Worm (Caenorhabditis elegans): ENCODE data around the gene F36G9.7.

Gene F36G9.7

DNA sequence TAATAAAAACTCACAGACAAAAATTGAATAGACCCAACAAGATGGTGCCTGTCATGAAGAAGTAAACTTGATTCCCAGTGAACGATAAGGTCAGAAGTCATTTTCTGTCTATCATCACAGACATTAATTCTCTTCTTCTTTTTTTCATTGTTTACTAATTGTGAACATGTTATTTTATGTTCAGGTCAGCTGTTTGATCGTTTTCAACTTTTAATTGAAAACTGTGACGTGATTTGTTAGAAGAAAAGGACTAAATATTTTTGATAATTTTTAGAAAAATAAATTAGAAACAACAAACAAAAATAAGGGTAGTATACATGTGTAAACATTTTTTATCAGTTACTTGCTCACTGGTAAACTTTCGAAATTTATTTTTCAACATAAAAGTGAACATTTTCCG lies at the start of gene F36G9.7:
Gene F36G9.7, minus strand, starts transcription at position 101 of the 400 bp plus-strand sequence.
- TF ChIP-seq daf-12 (tag; optimal IDR thresholded peaks at IDR 0.05) (no peak), elt-3 (tag; optimal IDR thresholded peaks at IDR 0.05) (no peak), aly-2 (tag; optimal IDR thresholded peaks at IDR 0.05) (no peak), pqm-1 (tag; optimal IDR thresholded peaks at IDR 0.05) (no peak), nhr-76 (tag; optimal IDR thresholded peaks at IDR 0.05) (no peak), skn-1 (tag; optimal IDR thresholded peaks at IDR 0.05) (no peak), hmg-11 (tag; optimal IDR thresholded peaks at IDR 0.05) (no peak), zag-1 (tag; optimal IDR thresholded peaks at IDR 0.05) (no peak), nhr-23 (tag; optimal IDR thresholded peaks at IDR 0.05) (no peak), fos-1 (tag; optimal IDR thresholded peaks at IDR 0.05) (no peak), ceh-28 (tag; optimal IDR thresholded peaks at IDR 0.05) (no peak), mml-1 (tag; optimal IDR thresholded peaks at IDR 0.05) (no peak), jun-1 (tag; optimal IDR thresholded peaks at IDR 0.05) (no peak), nhr-77 (tag; optimal IDR thresholded peaks at IDR 0.05) (no peak), elt-2 (tag; optimal IDR thresholded peaks at IDR 0.05) (no peak), nhr-12 (tag; optimal IDR thresholded peaks at IDR 0.05) (no peak)

DNA sequence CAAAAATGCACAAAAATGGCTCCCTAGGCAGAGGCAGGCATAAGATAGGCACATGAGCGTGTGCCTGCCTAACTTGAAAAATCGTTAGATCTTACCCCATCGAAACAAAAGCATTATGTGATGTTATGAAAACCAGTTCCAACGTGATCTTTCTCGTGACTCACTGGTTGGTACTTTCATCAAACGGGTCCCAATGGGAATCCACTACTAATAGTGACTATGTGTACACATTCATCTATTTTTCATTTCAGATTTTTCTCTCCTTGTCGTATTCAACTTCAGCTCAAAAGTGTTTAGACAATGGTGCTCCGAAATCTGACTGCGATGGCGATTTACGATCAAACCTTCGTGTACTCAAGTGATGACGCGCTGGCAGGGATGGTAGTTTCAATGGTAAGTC lies 48.1 kb upstream of the F36G9.7 start, which contains the start of gene srx-43:
Gene srx-43, plus strand, starts transcription at position 301 of the 400 bp plus-strand sequence.
- TF ChIP-seq nhr-77 (tag; optimal IDR thresholded peaks at IDR 0.05) = no peak
- TF ChIP-seq elt-2 (tag; optimal IDR thresholded peaks at IDR 0.05) = no peak

DNA sequence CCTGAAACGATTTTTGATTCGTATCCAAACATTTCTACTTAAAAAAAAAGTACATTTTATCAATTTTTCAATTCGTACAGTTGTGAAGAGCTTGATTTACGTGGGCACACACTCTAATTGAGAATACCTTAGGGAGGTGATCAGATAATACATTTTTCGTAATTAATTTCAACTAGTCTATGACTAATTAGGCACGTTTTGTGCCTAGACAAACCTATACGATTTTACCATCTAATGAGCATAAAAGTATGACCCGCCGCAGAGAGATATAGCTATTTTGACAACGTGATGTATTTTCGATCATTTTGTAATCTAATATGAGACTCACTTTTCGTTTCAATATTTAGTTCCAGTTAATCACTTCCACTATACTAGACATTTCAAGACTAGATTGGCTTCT lies 47.4 kb upstream of the F36G9.7 start:
- TF ChIP-seq nhr-23 (tag; optimal IDR thresholded peaks at IDR 0.05) = no peak
- TF ChIP-seq ama-1 (optimal IDR thresholded peaks at IDR 0.05) = no peak
- no peak for TF ChIP-seq nhr-12 (tag; optimal IDR thresholded peaks at IDR 0.05)
- no peak for TF ChIP-seq ztf-11 (tag; optimal IDR thresholded peaks at IDR 0.05)
- no peak for TF ChIP-seq aly-2 (tag; optimal IDR thresholded peaks at IDR 0.05)
- no peak for TF ChIP-seq pqm-1 (tag; optimal IDR thresholded peaks at IDR 0.05)

DNA sequence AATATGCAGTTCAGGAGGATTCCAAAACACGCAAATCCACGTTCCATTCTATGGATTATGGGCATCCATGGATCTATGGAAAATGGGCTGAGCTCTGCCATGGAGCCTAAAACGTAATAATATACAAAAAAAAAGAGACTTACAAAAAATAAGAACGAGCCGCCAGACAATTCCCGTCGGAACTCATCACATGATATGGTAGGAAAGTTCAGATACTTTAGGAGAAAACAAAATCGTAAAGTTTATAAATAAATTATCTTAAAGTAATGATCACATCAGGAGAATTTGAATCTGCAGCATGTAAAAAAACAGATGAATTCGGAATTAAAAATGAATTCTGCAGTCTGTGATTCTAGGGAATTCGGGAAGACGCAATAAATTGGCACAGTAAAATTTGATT lies 46.1 kb upstream of the F36G9.7 start, which contains the start of gene str-232:
Gene str-232, minus strand, starts transcription at position 101 of the 400 bp plus-strand sequence.
- TF ChIP-seq ceh-16 (tag; optimal IDR thresholded peaks at IDR 0.05) (no peak), snpc-4 (tag; optimal IDR thresholded peaks at IDR 0.05) (no peak), nhr-43 (tag; optimal IDR thresholded peaks at IDR 0.05; ENCODE audit: poor library complexity, severe bottlenecking) (no peak), R02D3.7 (tag; optimal IDR thresholded peaks at IDR 0.05) (no peak), egl-5 (tag; optimal IDR thresholded peaks at IDR 0.05) (no peak)

DNA sequence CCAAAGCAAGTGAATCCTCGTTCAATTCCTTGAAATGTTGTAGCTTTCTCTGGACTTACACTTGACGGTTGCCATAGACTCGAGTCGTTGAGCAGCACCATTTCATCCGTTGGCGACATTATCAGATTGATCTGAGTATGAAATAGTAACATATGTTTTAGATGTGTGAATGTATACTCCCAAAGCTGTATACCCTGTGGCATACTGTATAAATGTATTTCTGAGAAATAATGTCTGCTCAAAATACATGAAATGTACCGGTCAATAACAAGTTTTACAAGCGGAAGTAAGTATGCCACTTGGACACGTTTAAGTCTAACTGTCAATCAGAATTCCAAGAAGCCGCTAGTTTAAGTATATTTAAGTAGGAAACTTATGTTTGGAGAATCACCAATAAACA lies 40.0 kb upstream of the F36G9.7 start, which contains the start of gene str-233:
Gene str-233, minus strand, starts transcription at position 101 of the 400 bp plus-strand sequence.
- TF ChIP-seq aly-2 (tag; optimal IDR thresholded peaks at IDR 0.05) (no peak), fkh-2 (tag; optimal IDR thresholded peaks at IDR 0.05) (no peak), nhr-28 (tag; optimal IDR thresholded peaks at IDR 0.05) (no peak), skn-1 (tag; optimal IDR thresholded peaks at IDR 0.05) (no peak), zag-1 (tag; optimal IDR thresholded peaks at IDR 0.05) (no peak), ceh-16 (tag; optimal IDR thresholded peaks at IDR 0.05) (no peak), nhr-76 (tag; optimal IDR thresholded peaks at IDR 0.05) (no peak), nhr-67 (tag; optimal IDR thresholded peaks at IDR 0.05) (no peak), lsy-12 (tag; optimal IDR thresholded peaks at IDR 0.05) (no peak), mml-1 (tag; optimal IDR thresholded peaks at IDR 0.05) (no peak), ceh-9 (tag; optimal IDR thresholded peaks at IDR 0.05) (no peak), unc-62 (GFP tag; optimal IDR thresholded peaks at IDR 0.05) (no peak), nhr-77 (tag; optimal IDR thresholded peaks at IDR 0.05) (no peak), sea-2 (GFP tag; optimal IDR thresholded peaks at IDR 0.05) (no peak), nhr-11 (tag; optimal IDR thresholded peaks at IDR 0.05) (no peak), nhr-25 (tag; optimal IDR thresholded peaks at IDR 0.05) (no peak), pha-4 (tag; optimal IDR thresholded peaks at IDR 0.05) (no peak)

DNA sequence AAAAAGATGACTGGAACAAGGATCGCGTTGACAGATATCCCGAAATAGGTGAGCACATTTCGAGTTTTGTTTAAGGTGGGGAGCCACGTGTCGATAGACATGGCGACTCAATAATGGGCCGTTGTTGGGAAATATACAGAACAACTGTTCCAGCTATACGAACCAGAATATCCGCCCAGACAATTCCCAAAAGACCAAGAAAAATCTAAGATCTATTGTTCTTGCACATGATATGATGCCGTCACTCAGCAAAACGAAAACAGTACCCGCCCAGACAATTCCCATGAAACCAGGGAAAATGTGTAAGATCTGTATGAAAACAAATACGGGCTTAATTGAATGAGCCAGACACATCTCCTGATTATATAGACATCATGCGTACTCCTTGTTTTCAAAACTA lies 38.0 kb upstream of the F36G9.7 start, which contains the start of gene str-231:
Gene str-231, minus strand, starts transcription at position 101 of the 400 bp plus-strand sequence.
- TF ChIP-seq ceh-28 (tag; optimal IDR thresholded peaks at IDR 0.05) = no peak
- TF ChIP-seq fkh-10 (GFP tag; optimal IDR thresholded peaks at IDR 0.05) = no peak
- no peak for TF ChIP-seq nhr-43 (tag; optimal IDR thresholded peaks at IDR 0.05; ENCODE audit: poor library complexity, severe bottlenecking)
- no peak for TF ChIP-seq nhr-76 (tag; optimal IDR thresholded peaks at IDR 0.05)
- TF ChIP-seq egl-27 (tag; optimal IDR thresholded peaks at IDR 0.05) = no peak
- TF ChIP-seq nhr-25 (tag; optimal IDR thresholded peaks at IDR 0.05) = no peak
- TF ChIP-seq nhr-12 (tag; optimal IDR thresholded peaks at IDR 0.05) = no peak
- no peak for TF ChIP-seq nhr-11 (tag; optimal IDR thresholded peaks at IDR 0.05)
- TF ChIP-seq aly-2 (tag; optimal IDR thresholded peaks at IDR 0.05) = no peak
- TF ChIP-seq ama-1 (optimal IDR thresholded peaks at IDR 0.05) = no peak
- TF ChIP-seq snpc-4 (tag; optimal IDR thresholded peaks at IDR 0.05) = no peak
- no peak for TF ChIP-seq R02D3.7 (tag; optimal IDR thresholded peaks at IDR 0.05)
